Fruit fly (Drosophila melanogaster) whole organism, pupa: ENCODE measurements around the gene Atx-1.

Experiments used
- CG10348 ChIP-seq: fragments of 200-800 bp; sonication (Bioruptor generic); IDR thresholded peaks from 2 replicates; pipeline ENCODE4 v1.3.6; 2022; ENCODE audit warnings: missing biosample characterization, missing genetic modification characterization
- CG12605 ChIP-seq: fragments of 200-800 bp; sonication (Bioruptor generic); IDR thresholded peaks from 2 replicates; pipeline ENCODE4 v1.3.6; 2022; ENCODE audit warnings: missing biosample characterization, missing genetic modification characterization
- CG13204 ChIP-seq: fragments of 200-800 bp; sonication (Bioruptor generic); optimal IDR thresholded peaks from 2 replicates; lab custom pipeline; 2018; ENCODE audit warnings: missing biosample characterization, mild to moderate bottlenecking, missing genetic modification characterization, moderate library complexity
- CG14655 ChIP-seq: fragments of 200-800 bp; sonication (Bioruptor generic); optimal IDR thresholded peaks from 3 replicates; lab custom pipeline; 2017; ENCODE audit warnings: mild to moderate bottlenecking, missing biosample characterization, missing genetic modification reagents, missing genetic modification characterization
- CG15710 ChIP-seq: fragments of 200-800 bp; sonication (Bioruptor generic); optimal IDR thresholded peaks from 2 replicates; lab custom pipeline; 2018; ENCODE audit warnings: missing biosample characterization, mild to moderate bottlenecking, missing genetic modification characterization, moderate library complexity
- CG17806 ChIP-seq: fragments of 200-800 bp; sonication (Bioruptor generic); optimal IDR thresholded peaks from 2 replicates; lab custom pipeline; 2018; ENCODE audit warnings: missing biosample characterization, mild to moderate bottlenecking, missing genetic modification characterization, moderate library complexity
- CG32121 ChIP-seq: fragments of 200-800 bp; sonication (Bioruptor generic); IDR thresholded peaks from 2 replicates; pipeline ENCODE4 v1.3.6; 2022; ENCODE audit warnings: missing biosample characterization, missing genetic modification characterization
- CG34367 ChIP-seq: fragments of 200-800 bp; sonication (Bioruptor generic); optimal IDR thresholded peaks from 2 replicates; lab custom pipeline; 2018; ENCODE audit warnings: missing biosample characterization, mild to moderate bottlenecking, missing genetic modification characterization
- CG4496 ChIP-seq: fragments of 200-800 bp; sonication (Bioruptor generic); IDR thresholded peaks from 3 replicates; pipeline ENCODE4 v1.3.6; 2022; ENCODE audit warnings: missing biosample characterization, missing genetic modification characterization
- CG8159 ChIP-seq: fragments of 200-800 bp; sonication (Bioruptor generic); optimal IDR thresholded peaks from 3 replicates; lab custom pipeline; 2018; ENCODE audit warnings: missing biosample characterization, mild to moderate bottlenecking, missing genetic modification characterization, moderate library complexity
- CG8301 ChIP-seq: fragments of 200-800 bp; sonication (Bioruptor generic); optimal IDR thresholded peaks from 2 replicates; lab custom pipeline; 2018; ENCODE audit warnings: missing biosample characterization, mild to moderate bottlenecking, missing genetic modification characterization
- CG9948 ChIP-seq: fragments of 200-800 bp; sonication (Bioruptor generic); optimal IDR thresholded peaks from 2 replicates; lab custom pipeline; 2018; ENCODE audit warnings: missing biosample characterization, mild to moderate bottlenecking, missing genetic modification characterization, moderate library complexity
- D1 ChIP-seq: fragments of 200-800 bp; sonication (Bioruptor generic); optimal IDR thresholded peaks from 2 replicates; lab custom pipeline; 2018; ENCODE audit warnings: missing biosample characterization, mild to moderate bottlenecking, missing genetic modification characterization, moderate library complexity
- EcR ChIP-seq: fragments of 200-800 bp; sonication (Bioruptor generic); optimal IDR thresholded peaks from 3 replicates; lab custom pipeline; 2019; ENCODE audit warnings: missing biosample characterization, missing genetic modification characterization, mild to moderate bottlenecking, moderate library complexity, missing genetic modification reagents
- Ets98B ChIP-seq: fragments of 200-800 bp; sonication (Bioruptor generic); IDR thresholded peaks from 2 replicates; pipeline ENCODE4 v1.3.6; 2022; ENCODE audit warnings: missing biosample characterization, missing genetic modification characterization
- Pif1A ChIP-seq: fragments of 200-800 bp; sonication (Bioruptor generic); optimal IDR thresholded peaks from 3 replicates; lab custom pipeline; 2016; ENCODE audit warnings: missing biosample characterization, missing genetic modification characterization
- Pif1B ChIP-seq: fragments of 200-800 bp; sonication (Bioruptor generic); optimal IDR thresholded peaks from 3 replicates; lab custom pipeline; 2016; ENCODE audit warnings: missing biosample characterization, missing genetic modification characterization
- Snoo ChIP-seq: fragments of 200-800 bp; sonication (Bioruptor generic); optimal IDR thresholded peaks from 3 replicates; lab custom pipeline; 2017; ENCODE audit warnings: missing biosample characterization, mild to moderate bottlenecking, missing genetic modification characterization, inconsistent platforms
- fd96Ca ChIP-seq: fragments of 200-800 bp; sonication (Bioruptor generic); IDR thresholded peaks from 3 replicates; pipeline ENCODE4 v1.3.6; 2022; ENCODE audit warnings: missing biosample characterization, missing genetic modification characterization
- gl ChIP-seq: fragments of 200-800 bp; sonication (Bioruptor generic); optimal IDR thresholded peaks from 2 replicates; lab custom pipeline; 2018; ENCODE audit warnings: missing biosample characterization, mild to moderate bottlenecking, missing genetic modification characterization
- rn ChIP-seq: fragments of 200-800 bp; sonication (Bioruptor generic); IDR thresholded peaks from 2 replicates; pipeline ENCODE4 v1.3.6; 2022; ENCODE audit warnings: missing biosample characterization, missing genetic modification characterization

The Atx-1 gene

dm6 chrX:6822904-6823303, at the start of gene Atx-1:
Atx-1 (plus strand) TSS chrX:6823204.
- TF ChIP-seq CG13204, result no peak
- TF ChIP-seq, all 21 proteins: peak for 0

DNA sequence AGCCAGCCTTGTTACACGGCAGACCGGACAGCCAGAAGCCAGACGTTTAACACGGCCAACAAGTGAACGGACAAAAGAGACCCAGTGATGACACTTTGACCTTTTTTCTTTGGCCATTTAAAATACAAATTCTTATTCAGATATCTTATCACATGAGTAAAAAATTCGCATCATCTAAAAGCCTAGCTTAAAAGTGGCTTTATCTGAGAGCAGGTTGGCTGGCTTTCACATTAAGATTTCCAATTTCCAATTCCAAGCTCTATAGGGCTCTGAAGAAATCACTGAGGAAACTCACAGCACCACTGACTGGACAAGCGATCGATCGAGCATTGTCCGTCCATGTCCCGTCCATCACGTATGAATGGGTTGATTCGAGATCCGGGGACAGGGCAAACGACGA, 47.4 kb upstream of the Atx-1 start:
- TF ChIP-seq CG13204, result no peak
- peak; percentile 40 for TF ChIP-seq CG15710 (tag; lab: Kevin White, UChicago)
- TF ChIP-seq rn (GFP tag; lab: Robert Waterston, UW), result no peak
- no peak for TF ChIP-seq Ets98B (GFP tag; lab: Robert Waterston, UW)
- no peak for TF ChIP-seq fd96Ca
- TF ChIP-seq Pif1A (GFP tag; lab: Kevin White, UChicago), result no peak
- TF ChIP-seq CG12605, result no peak
- no peak for TF ChIP-seq CG10348 (GFP tag; lab: Robert Waterston, UW)
- TF ChIP-seq Pif1B (GFP tag; lab: Kevin White, UChicago), result no peak
- TF ChIP-seq D1 (tag; lab: Kevin White, UChicago), result no peak
- TF ChIP-seq CG8301 (tag; lab: Kevin White, UChicago), result no peak
- no peak for TF ChIP-seq gl (tag; lab: Kevin White, UChicago)
- no peak for TF ChIP-seq CG32121 (GFP tag; lab: Robert Waterston, UW)
- TF ChIP-seq CG9948 (tag; lab: Kevin White, UChicago), result peak; percentile 15
- peak; percentile 53 for TF ChIP-seq EcR (GFP tag; lab: Kevin White, UChicago)
- TF ChIP-seq CG34367 (tag; lab: Kevin White, UChicago), result no peak
- TF ChIP-seq CG8159 (tag; lab: Kevin White, UChicago), result peak; percentile 49
- no peak for TF ChIP-seq CG4496 (GFP tag; lab: Robert Waterston, UW)
- TF ChIP-seq CG14655 (GFP tag; lab: Kevin White, UChicago), result no peak
- TF ChIP-seq CG17806 (tag; lab: Kevin White, UChicago), result peak; percentile 8
- peak; percentile 58 for TF ChIP-seq Snoo (tag; lab: Kevin White, UChicago)
- TF ChIP-seq, all 21 proteins: peak for 6

DNA sequence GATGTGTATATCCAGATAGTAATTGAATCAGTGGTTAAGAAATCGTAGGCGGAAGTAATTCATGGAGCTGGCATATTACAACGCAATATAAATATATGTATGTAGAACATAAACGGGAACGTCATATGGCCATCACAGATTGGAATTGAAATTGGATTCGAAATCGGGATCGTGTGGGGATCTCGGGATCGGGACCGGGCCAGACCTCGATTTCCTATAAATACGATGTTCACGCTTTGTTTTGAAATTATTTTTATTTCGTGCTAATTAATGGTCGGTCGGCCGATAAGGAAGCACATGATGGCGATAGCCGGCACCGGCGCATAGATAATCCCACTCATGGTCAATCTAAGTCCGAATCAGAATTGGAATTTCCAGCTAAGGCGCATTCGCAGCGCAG, 46.7 kb upstream of the Atx-1 start:
- TF ChIP-seq CG14655 (GFP tag; lab: Kevin White, UChicago), result no peak

DNA sequence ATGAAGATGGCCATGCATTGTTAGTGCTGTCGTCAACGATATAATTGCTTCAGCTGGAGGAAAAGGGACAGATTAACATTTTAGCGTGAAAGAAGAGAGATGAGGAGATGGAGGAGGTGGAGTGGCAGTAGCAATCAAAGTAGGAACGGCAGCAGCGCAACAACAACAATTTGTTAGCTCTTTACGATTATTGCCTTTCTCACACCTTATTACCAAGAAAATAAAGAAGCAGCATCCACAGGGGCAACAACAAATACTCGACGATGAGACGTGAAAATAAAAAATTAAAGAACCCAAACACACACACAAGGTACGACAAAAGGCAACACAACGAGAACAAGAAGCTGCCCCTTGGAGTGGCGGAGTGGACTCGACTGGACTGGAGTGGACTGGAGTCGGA, 46.1 kb upstream of the Atx-1 start:
- no peak for TF ChIP-seq CG15710 (tag; lab: Kevin White, UChicago)
- peak; percentile 8 for TF ChIP-seq EcR (GFP tag; lab: Kevin White, UChicago)
- TF ChIP-seq CG13204, result no peak

DNA sequence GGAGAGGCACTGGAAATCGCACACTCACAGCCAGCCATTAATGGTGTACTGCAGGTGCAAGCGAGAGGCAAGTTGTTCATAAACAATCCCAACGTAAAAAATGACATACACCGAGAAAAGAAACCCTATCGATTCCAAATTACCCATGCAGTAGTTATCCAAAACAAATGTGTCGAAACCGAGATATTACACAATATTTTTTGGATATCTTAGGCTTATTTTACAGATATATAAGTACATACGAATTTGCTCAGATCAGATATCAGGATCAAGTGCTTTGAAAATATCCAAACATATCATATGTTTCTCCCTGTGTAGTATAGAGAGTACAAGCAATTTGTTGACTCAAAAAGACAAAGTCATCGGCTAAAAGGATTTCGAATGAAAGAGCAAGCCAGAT, 45.6 kb upstream of the Atx-1 start:
- TF ChIP-seq EcR (GFP tag; lab: Kevin White, UChicago) (no peak), CG9948 (tag; lab: Kevin White, UChicago) (peak; percentile 95), CG14655 (GFP tag; lab: Kevin White, UChicago) (peak; percentile 90), Pif1B (GFP tag; lab: Kevin White, UChicago) (peak; percentile 87), CG8301 (tag; lab: Kevin White, UChicago) (peak; percentile 86), rn (GFP tag; lab: Robert Waterston, UW) (peak; percentile 53), Snoo (tag; lab: Kevin White, UChicago) (peak; percentile 78), D1 (tag; lab: Kevin White, UChicago) (peak; percentile 60), Ets98B (GFP tag; lab: Robert Waterston, UW) (peak; percentile 60), CG8159 (tag; lab: Kevin White, UChicago) (peak; percentile 95), CG34367 (tag; lab: Kevin White, UChicago) (peak; percentile 94), Pif1A (GFP tag; lab: Kevin White, UChicago) (peak; percentile 88), CG17806 (tag; lab: Kevin White, UChicago) (peak; percentile 94), fd96Ca (peak; percentile 57; the same call in 2 of the 3 replicates), CG32121 (GFP tag; lab: Robert Waterston, UW) (no peak), gl (tag; lab: Kevin White, UChicago) (peak; percentile 85), CG4496 (GFP tag; lab: Robert Waterston, UW) (peak; percentile 86), CG10348 (GFP tag; lab: Robert Waterston, UW) (no peak), CG12605 (peak; percentile 71), CG15710 (tag; lab: Kevin White, UChicago) (peak; percentile 93), CG13204 (peak; percentile 67)

dm6 chrX:6778068-6778467, 44.9 kb upstream of the Atx-1 start:
- no peak for TF ChIP-seq gl (tag; lab: Kevin White, UChicago)
- TF ChIP-seq CG32121 (GFP tag; lab: Robert Waterston, UW), result no peak
- peak; percentile 34 for TF ChIP-seq CG17806 (tag; lab: Kevin White, UChicago)
- TF ChIP-seq Pif1B (GFP tag; lab: Kevin White, UChicago), result peak; percentile 20
- TF ChIP-seq fd96Ca, result no peak
- peak; percentile 31 for TF ChIP-seq CG34367 (tag; lab: Kevin White, UChicago)
- no peak for TF ChIP-seq rn (GFP tag; lab: Robert Waterston, UW)
- no peak for TF ChIP-seq Snoo (tag; lab: Kevin White, UChicago)
- TF ChIP-seq CG8159 (tag; lab: Kevin White, UChicago), result peak; percentile 67
- TF ChIP-seq CG10348 (GFP tag; lab: Robert Waterston, UW), result no peak
- TF ChIP-seq CG9948 (tag; lab: Kevin White, UChicago), result peak; percentile 54
- TF ChIP-seq EcR (GFP tag; lab: Kevin White, UChicago), result peak; percentile 33
- TF ChIP-seq CG4496 (GFP tag; lab: Robert Waterston, UW), result peak; percentile 24; the same call in 1 of the 3 replicates
- no peak for TF ChIP-seq CG12605
- peak; percentile 49 for TF ChIP-seq CG15710 (tag; lab: Kevin White, UChicago)
- no peak for TF ChIP-seq D1 (tag; lab: Kevin White, UChicago)
- no peak for TF ChIP-seq CG13204
- TF ChIP-seq CG14655 (GFP tag; lab: Kevin White, UChicago), result peak; percentile 60
- TF ChIP-seq Pif1A (GFP tag; lab: Kevin White, UChicago), result peak; percentile 10
- peak; percentile 26 for TF ChIP-seq CG8301 (tag; lab: Kevin White, UChicago)
- no peak for TF ChIP-seq Ets98B (GFP tag; lab: Robert Waterston, UW)
